Worm (Caenorhabditis elegans): ENCODE results near the gene mks-2.

The mks-2 gene

ce11 chrII:6241758-6242157 is 22.5 kb upstream of the mks-2 start, which contains the start of gene T24H7.8:
TSS of gene T24H7.8 (plus strand) at chrII:6242058.
- no peak for TF ChIP-seq nhr-129 (tag; optimal IDR thresholded peaks at IDR 0.05)
- no peak for TF ChIP-seq snpc-4 (tag; optimal IDR thresholded peaks at IDR 0.05)
- no peak for TF ChIP-seq zag-1 (tag; optimal IDR thresholded peaks at IDR 0.05)
- TF ChIP-seq blmp-1 (tag; optimal IDR thresholded peaks at IDR 0.05; ENCODE audit: insufficient read depth) = no peak

ce11 chrII:6236093-6236945 is 17.1 kb upstream of the mks-2 start:
- peak; percentile 21 for TF ChIP-seq nhr-129 (tag; optimal IDR thresholded peaks at IDR 0.05)
- no peak for TF ChIP-seq nhr-6 (tag; optimal IDR thresholded peaks at IDR 0.05)
- peak; percentile 46 for TF ChIP-seq F13H6.1 (tag; optimal IDR thresholded peaks at IDR 0.05)
- TF ChIP-seq unc-55 (GFP tag; optimal IDR thresholded peaks at IDR 0.05) = no peak
- peak; percentile 4 for TF ChIP-seq nhr-25 (tag; optimal IDR thresholded peaks at IDR 0.05)
- no peak for TF ChIP-seq blmp-1 (tag; optimal IDR thresholded peaks at IDR 0.05; ENCODE audit: insufficient read depth)

- TF ChIP-seq nhr-23 (tag; optimal IDR thresholded peaks at IDR 0.05) = no peak
- TF ChIP-seq fos-1 (tag; optimal IDR thresholded peaks at IDR 0.05) = peak; percentile 27
Measured at ce11 chrII:6235432-6236092, 16.3 kb upstream of the mks-2 start, which contains the start of gene T24H7.9. TSS of gene T24H7.9 (minus strand) at chrII:6235505.

- TF ChIP-seq gmeb-1 (tag; optimal IDR thresholded peaks at IDR 0.05) (no peak), nhr-21 (tag; optimal IDR thresholded peaks at IDR 0.05) (no peak), dmd-4 (tag; optimal IDR thresholded peaks at IDR 0.05) (no peak), lin-13 (GFP tag; optimal IDR thresholded peaks at IDR 0.05) (no peak), sem-4 (tag; optimal IDR thresholded peaks at IDR 0.05) (no peak), lsy-2 (tag; optimal IDR thresholded peaks at IDR 0.05) (no peak), C34F6.9 (tag; optimal IDR thresholded peaks at IDR 0.05) (no peak), lin-11 (tag; optimal IDR thresholded peaks at IDR 0.05) (no peak), nhr-23 (tag; optimal IDR thresholded peaks at IDR 0.05) (no peak), unc-62 (GFP tag; optimal IDR thresholded peaks at IDR 0.05) (no peak), nhr-237 (tag; optimal IDR thresholded peaks at IDR 0.05) (no peak)
Measured at ce11 chrII:6230116-6230515, 10.9 kb upstream of the mks-2 start.

- TF ChIP-seq sma-9 (GFP tag; optimal IDR thresholded peaks at IDR 0.05) (peak; percentile 8), sma-9 (tag; optimal IDR thresholded peaks at IDR 0.05) (no peak), peb-1 (tag; optimal IDR thresholded peaks at IDR 0.05) (no peak), sma-3 (GFP tag; optimal IDR thresholded peaks at IDR 0.05) (no peak), gmeb-1 (tag; optimal IDR thresholded peaks at IDR 0.05) (no peak), F13H6.1 (tag; optimal IDR thresholded peaks at IDR 0.05) (no peak), nhr-12 (tag; optimal IDR thresholded peaks at IDR 0.05) (no peak), C34F6.9 (tag; optimal IDR thresholded peaks at IDR 0.05) (no peak), crh-2 (tag; optimal IDR thresholded peaks at IDR 0.05) (no peak), mbf-1 (tag; optimal IDR thresholded peaks at IDR 0.05) (no peak), unc-55 (GFP tag; optimal IDR thresholded peaks at IDR 0.05) (peak; percentile 67), lsy-2 (tag; optimal IDR thresholded peaks at IDR 0.05) (no peak), mab-5 (tag; optimal IDR thresholded peaks at IDR 0.05) (peak; percentile 1)
Measured at ce11 chrII:6226995-6227394, 7.7 kb upstream of the mks-2 start, which contains the start of gene srsy-2. TSS of gene srsy-2 (minus strand) at chrII:6227095.

- no peak for TF ChIP-seq nhr-237 (tag; optimal IDR thresholded peaks at IDR 0.05)
- no peak for TF ChIP-seq dmd-4 (tag; optimal IDR thresholded peaks at IDR 0.05)
- TF ChIP-seq ztf-1 (GFP tag; conservative IDR thresholded peaks at IDR 0.05) = no peak
- TF ChIP-seq sma-9 (GFP tag; optimal IDR thresholded peaks at IDR 0.05) = no peak
- no peak for TF ChIP-seq sma-9 (tag; optimal IDR thresholded peaks at IDR 0.05)
- no peak for TF ChIP-seq R02D3.7 (tag; optimal IDR thresholded peaks at IDR 0.05)
- TF ChIP-seq nhr-129 (tag; optimal IDR thresholded peaks at IDR 0.05) = no peak
- no peak for TF ChIP-seq Y55F3AM.14 (GFP tag; optimal IDR thresholded peaks at IDR 0.05)
Measured at ce11 chrII:6223755-6224154, 4.5 kb upstream of the mks-2 start.
